Worm (Caenorhabditis elegans): ENCODE measurements around the gene clec-241.

DNA sequence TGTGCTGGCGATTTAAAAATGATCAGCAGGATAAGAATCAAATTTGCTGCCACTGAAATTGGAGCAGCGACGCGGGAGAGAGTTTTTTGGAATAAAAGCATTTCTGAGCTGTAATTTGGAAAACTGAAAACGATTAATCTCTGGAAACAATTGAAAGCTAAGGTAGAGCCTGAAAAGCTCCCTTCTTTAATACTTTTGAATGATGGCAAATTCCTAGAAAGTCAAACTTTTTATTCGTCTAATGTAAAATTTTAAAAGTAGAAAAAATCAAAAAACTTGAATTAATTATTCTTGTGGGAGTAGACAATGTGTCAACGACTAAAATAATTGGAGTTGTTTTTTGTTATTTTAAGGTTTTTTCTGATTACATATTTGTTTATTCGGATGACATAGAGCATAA lies 12.9 kb downstream of the clec-241 start, which contains the start of gene str-217:
- no peak for TF ChIP-seq dao-5 (tag; optimal IDR thresholded peaks at IDR 0.05)
- TF ChIP-seq W03F9.2 (tag; optimal IDR thresholded peaks at IDR 0.05): no peak
- TF ChIP-seq him-1 (tag; optimal IDR thresholded peaks at IDR 0.05): no peak
